Fruit fly (Drosophila melanogaster): ENCODE measurements around the gene Dscam4.

Dscam4 gene

DNA sequence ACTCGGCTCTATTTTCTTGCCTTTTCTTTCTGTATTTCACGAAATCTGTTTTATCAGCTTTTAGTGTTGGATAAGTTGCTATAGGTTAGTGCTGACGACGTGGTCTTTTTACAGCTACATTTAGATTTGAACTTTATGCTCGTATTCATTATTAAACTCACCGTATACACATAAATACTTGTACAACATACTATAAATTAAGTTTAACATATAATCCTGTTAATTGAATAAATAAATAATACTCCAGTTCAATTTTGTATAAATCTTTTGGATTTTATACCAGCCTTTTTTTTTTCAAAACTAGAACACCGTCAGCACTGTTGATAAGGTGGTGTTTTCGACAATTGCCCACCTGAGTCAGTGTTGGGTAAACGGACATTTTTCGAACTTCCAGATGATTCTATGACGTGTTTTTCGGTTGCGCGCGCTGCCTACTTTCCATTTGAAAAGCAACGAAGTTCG, 70.5 kb downstream of the Dscam4 start, which contains the start of gene BI-1 (continued):
- TF ChIP-seq en (GFP tag; optimal IDR thresholded peaks at IDR 0.05) (no peak), scrt (GFP tag; optimal IDR thresholded peaks at IDR 0.05) (peak; percentile 67), klu (GFP tag; IDR thresholded peaks at IDR 0.05) (peak; percentile 62; the same call in 1 of the 2 replicates), CG15696 (tag; optimal IDR thresholded peaks at IDR 0.05) (peak; percentile 61), ci (GFP tag; IDR thresholded peaks at IDR 0.05) (0 out of 3 replicates have a peak, but pooled peaks have one; percentile 17), CG6272 (GFP tag; IDR thresholded peaks at IDR 0.05) (0 out of 2 replicates have a peak, but pooled peaks have one; percentile 16), da (GFP tag; optimal IDR thresholded peaks at IDR 0.05) (no peak), eve (GFP tag; optimal IDR thresholded peaks at IDR 0.05) (no peak), CG34376 (GFP tag; optimal IDR thresholded peaks at IDR 0.05) (peak; percentile 82), Fer2 (tag; optimal IDR thresholded peaks at IDR 0.05) (peak; percentile 60), Bteb2 (GFP tag; optimal IDR thresholded peaks at IDR 0.05) (no peak), CG17802 (tag; optimal IDR thresholded peaks at IDR 0.05) (no peak), slou (GFP tag; optimal IDR thresholded peaks at IDR 0.05) (peak; percentile 51), bsh (GFP tag; optimal IDR thresholded peaks at IDR 0.05) (peak in 1 of 2 experiments; percentile 50), CG7839 (tag; optimal IDR thresholded peaks at IDR 0.05) (peak; percentile 74), Rx (GFP tag; IDR thresholded peaks at IDR 0.05) (0 out of 2 replicates have a peak, but pooled peaks have one; percentile 3), CG4854 (GFP tag; optimal IDR thresholded peaks at IDR 0.05) (peak; percentile 13), dmrt99B (tag; optimal IDR thresholded peaks at IDR 0.05) (no peak), CG7928 (GFP tag; optimal IDR thresholded peaks at IDR 0.05) (peak; percentile 19), jumu (GFP tag; optimal IDR thresholded peaks at IDR 0.05) (peak; percentile 15), gem (tag; optimal IDR thresholded peaks at IDR 0.05) (peak; percentile 75), CG4617 (GFP tag; optimal IDR thresholded peaks at IDR 0.05; ENCODE audit: borderline replicate concordance) (peak; percentile 63), MBD-R2 (GFP tag; IDR thresholded peaks at IDR 0.05) (peak; percentile 50), CG10654 (GFP tag; optimal IDR thresholded peaks at IDR 0.05) (peak; percentile 65), CG17359 (tag; optimal IDR thresholded peaks at IDR 0.05) (peak; percentile 39), Dip3 (GFP tag; optimal IDR thresholded peaks at IDR 0.05) (peak; percentile 32), CG6854 (GFP tag; optimal IDR thresholded peaks at IDR 0.05) (no peak), Antp (GFP tag; optimal IDR thresholded peaks at IDR 0.05) (peak; percentile 43), CG2875 (GFP tag; optimal IDR thresholded peaks at IDR 0.05) (peak; percentile 15), Xbp1 (GFP tag; optimal IDR thresholded peaks at IDR 0.05) (peak; percentile 89), CG3847 (GFP tag; IDR thresholded peaks at IDR 0.05) (peak; percentile 84), GATAe (GFP tag; conservative IDR thresholded peaks at IDR 0.05) (peak; percentile 43; the same call in 1 of the 2 replicates), CG34224 (GFP tag; IDR thresholded peaks at IDR 0.05; ENCODE audit: partially characterized antibody) (no peak), CG18619 (GFP tag; optimal IDR thresholded peaks at IDR 0.05) (peak; percentile 24), Scr (GFP tag; IDR thresholded peaks at IDR 0.05; ENCODE audit: partially characterized antibody) (no peak), CG8290 (GFP tag; optimal IDR thresholded peaks at IDR 0.05) (peak; percentile 55), CG8290 (tag; optimal IDR thresholded peaks at IDR 0.05) (no peak), peb (GFP tag; IDR thresholded peaks at IDR 0.05) (no peak), ranshi (GFP tag; IDR thresholded peaks at IDR 0.05) (no peak), CG12155 (GFP tag; optimal IDR thresholded peaks at IDR 0.05) (peak; percentile 58), nmo (GFP tag; optimal IDR thresholded peaks at IDR 0.05) (peak; percentile 75), ham (GFP tag; IDR thresholded peaks at IDR 0.05) (no peak), Hsf (GFP tag; optimal IDR thresholded peaks at IDR 0.05) (peak; percentile 52), sc (optimal IDR thresholded peaks at IDR 0.05) (no peak), sc (GFP tag; optimal IDR thresholded peaks at IDR 0.05) (peak; percentile 42), CG9727 (GFP tag; optimal IDR thresholded peaks at IDR 0.05) (peak; percentile 63), CG4820 (GFP tag; optimal IDR thresholded peaks at IDR 0.05) (peak; percentile 66), CG12299 (tag; optimal IDR thresholded peaks at IDR 0.05) (peak; percentile 29), nom (GFP tag; optimal IDR thresholded peaks at IDR 0.05) (peak; percentile 46), Ssrp (tag; optimal IDR thresholded peaks at IDR 0.05) (peak; percentile 39), HHEX (GFP tag; optimal IDR thresholded peaks at IDR 0.05) (peak; percentile 51)
